Worm (Caenorhabditis elegans) whole organism, young adult: ENCODE data around the gene sgcb-1.
"Not testable (repeated sequence)": the region's sequence is repeated elsewhere in the genome, so short reads cannot be mapped to it uniquely, and the experiment has no call there.

ENCODE experiments used
- Y56A3A.18 ChIP-seq: fragments of 200-800 bp; sonication (Bioruptor generic); IDR thresholded peaks from 2 replicates; pipeline ENCODE4 v1.3.6; 2022; ENCODE audit warnings: missing genetic modification reagents, missing genetic modification characterization, missing compliant biosample characterization
- atf-7 ChIP-seq: sonication (generic microtip); optimal IDR thresholded peaks from 2 replicates; lab custom pipeline; 2017; ENCODE audit warnings: mild to moderate bottlenecking, missing genetic modification characterization, missing compliant biosample characterization
- attf-5 ChIP-seq: fragments of 200-800 bp; sonication (Bioruptor generic); optimal IDR thresholded peaks from 2 replicates; lab custom pipeline; 2018; ENCODE audit warnings: mild to moderate bottlenecking, missing genetic modification characterization, missing compliant biosample characterization
- ceh-58 ChIP-seq: fragments of 200-800 bp; sonication (Bioruptor generic); IDR thresholded peaks from 2 replicates; pipeline ENCODE4 v1.3.6; 2022; ENCODE audit warnings: missing genetic modification characterization, missing compliant biosample characterization
- nfya-1 ChIP-seq: sonication (generic microtip); optimal IDR thresholded peaks from 2 replicates; lab custom pipeline; 2017; ENCODE audit warnings: antibody characterized with exemption, missing compliant biosample characterization, missing genetic modification characterization, borderline replicate concordance; ENCODE audit not compliant: insufficient read depth

DNA sequence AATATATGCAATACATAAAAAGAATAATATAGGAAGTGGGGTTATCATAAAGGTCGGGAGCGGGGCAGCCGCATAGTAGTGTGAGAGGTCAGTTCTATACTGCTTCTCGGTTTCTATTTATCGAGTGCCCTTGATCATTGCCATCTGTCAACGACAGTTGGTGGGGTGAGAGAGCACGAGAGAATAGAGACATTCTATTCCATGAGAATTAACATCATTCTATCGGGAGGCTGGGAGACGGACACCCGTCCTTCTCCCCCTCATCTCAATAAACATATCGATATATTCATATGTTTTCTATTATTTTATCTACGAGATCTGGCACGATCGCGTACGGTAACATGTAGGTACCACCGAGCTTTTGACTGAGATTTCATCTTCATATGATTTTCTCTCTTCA lies 14.0 kb upstream of the sgcb-1 start, which contains the start of gene mps-2:
- not testable (repeated sequence) for TF ChIP-seq Y56A3A.18 (GFP tag; lab: Robert Waterston, UW); attf-5; nfya-1 (tag; lab: Kevin White, UChicago); atf-7; ceh-58 (GFP tag; lab: Robert Waterston, UW)
